Worm (Caenorhabditis elegans): ENCODE measurements around the gene T26C5.2.

Gene T26C5.2

DNA sequence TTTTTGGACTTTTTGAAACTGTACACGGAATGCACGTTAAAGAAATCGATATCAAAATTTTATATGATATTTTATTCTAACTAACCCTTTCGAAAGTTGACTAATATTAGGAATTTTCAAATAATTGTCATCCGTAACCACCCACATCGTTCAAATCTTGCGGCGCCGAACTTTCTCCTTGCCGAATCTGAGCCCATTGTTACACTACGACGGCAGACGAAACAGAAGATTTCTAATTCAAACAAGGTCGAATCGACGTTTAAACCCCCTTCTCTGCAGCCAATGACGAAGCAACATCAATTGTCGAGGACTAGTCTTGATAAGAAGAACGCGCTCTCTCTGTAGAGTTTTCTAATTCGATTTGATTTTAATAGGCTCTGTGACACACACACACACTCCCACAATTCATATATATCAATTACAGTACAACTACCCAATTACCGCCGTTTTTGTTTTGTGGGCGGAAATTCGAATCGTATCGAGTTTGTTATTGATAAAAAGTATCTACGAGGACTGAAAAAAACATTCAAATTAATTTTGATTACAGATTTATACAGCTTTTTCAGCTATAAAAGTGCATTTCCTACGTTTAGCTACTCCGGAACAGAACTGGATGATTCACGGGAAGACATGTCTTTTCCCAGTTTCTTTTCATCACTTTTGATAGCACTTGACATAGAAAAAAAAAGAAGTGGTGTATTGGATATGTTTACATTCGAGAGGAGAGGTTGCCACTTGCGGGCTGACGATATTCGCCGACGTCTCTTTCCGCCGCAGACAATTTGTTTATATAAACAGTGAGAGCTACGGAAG is 51.5 kb downstream of the T26C5.2 start:
- no peak for TF ChIP-seq unc-62 (GFP tag; optimal IDR thresholded peaks at IDR 0.05)

DNA sequence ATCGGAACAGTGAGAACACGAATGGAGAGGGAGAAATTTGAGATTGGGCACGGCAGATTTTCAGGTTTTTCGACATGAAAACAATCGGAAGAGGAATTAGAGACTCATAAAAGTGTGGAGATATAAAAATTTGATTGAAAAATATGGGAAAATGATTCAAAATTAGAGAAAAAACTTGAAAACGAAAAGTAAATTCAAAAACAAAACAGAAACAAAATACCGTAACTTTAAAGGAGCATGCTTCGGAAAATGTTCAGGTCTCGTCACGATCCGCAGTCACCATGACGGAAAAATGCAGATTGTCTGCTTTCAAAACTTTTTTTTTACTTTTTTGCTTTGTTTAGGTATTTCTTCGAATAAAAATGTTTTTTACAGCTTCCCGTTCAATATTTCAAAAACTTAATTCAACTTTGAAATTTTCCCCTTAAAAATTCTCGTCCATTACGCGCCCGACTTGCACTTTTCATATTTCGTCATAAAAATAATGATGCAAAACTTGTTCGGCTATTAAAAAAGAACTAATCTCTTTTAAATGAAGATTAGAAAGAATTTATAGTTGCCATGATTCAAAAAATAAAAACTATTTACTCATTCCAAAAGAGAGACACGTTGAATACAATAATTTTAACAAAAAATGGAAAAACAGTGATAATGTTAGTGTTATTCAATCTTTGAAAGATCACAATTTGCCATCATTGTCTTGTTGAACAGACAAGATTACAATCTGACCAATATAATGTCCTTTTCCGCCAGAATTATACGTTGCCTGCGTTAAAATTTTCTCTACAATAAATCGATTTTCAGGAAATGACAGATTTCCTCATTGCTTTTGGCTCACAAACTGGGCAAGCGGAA is 52.4 kb downstream of the T26C5.2 start, which contains the start of gene mtrr-1:
Gene mtrr-1, plus strand, starts transcription at position 805 of the 855 bp plus-strand sequence.
- no peak for TF ChIP-seq unc-62 (GFP tag; optimal IDR thresholded peaks at IDR 0.05)
